Fruit fly (Drosophila melanogaster): ENCODE results near the gene CG33630.

The CG33630 gene

DNA sequence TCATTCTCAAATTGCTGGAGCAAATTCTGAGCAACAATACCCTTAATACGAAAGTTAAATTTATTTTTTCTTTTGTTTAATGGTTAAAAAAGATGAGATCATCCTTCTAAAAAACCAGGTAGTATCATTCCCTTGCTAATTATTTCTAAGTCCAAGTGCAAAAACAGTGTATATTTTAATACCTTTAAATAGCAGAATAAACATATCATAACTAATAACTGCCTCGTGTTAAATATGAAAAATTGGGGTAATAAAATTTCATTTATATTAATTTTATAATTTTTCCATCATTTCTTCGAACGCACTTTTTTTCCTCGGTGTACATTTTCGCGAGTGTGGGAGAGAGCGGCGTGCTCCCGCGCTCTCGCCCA, 49.4 kb downstream of the CG33630 start (continued):
- peak; percentile 21 for TF ChIP-seq tio (GFP tag; optimal IDR thresholded peaks at IDR 0.05)
- TF ChIP-seq CG11695 (GFP tag; IDR thresholded peaks at IDR 0.05) = 0 out of 3 replicates have a peak, but pooled peaks have one; percentile 10
- no peak for TF ChIP-seq vnd (GFP tag; IDR thresholded peaks at IDR 0.05; ENCODE audit: partially characterized antibody)
- TF ChIP-seq ranshi (GFP tag; IDR thresholded peaks at IDR 0.05) = 0 out of 2 replicates have a peak, but pooled peaks have one; percentile 22
- no peak for TF ChIP-seq BtbVII (GFP tag; optimal IDR thresholded peaks at IDR 0.05)
- TF ChIP-seq Drgx (GFP tag; IDR thresholded peaks at IDR 0.05) = peak; percentile 43
- peak; percentile 22 for TF ChIP-seq CG18619 (GFP tag; optimal IDR thresholded peaks at IDR 0.05)
- peak; percentile 13 for TF ChIP-seq CG8388 (GFP tag; optimal IDR thresholded peaks at IDR 0.05)
- peak; percentile 32 for TF ChIP-seq CG17829 (tag; optimal IDR thresholded peaks at IDR 0.05)
- no peak for TF ChIP-seq CG13775 (GFP tag; optimal IDR thresholded peaks at IDR 0.05)
- peak; percentile 2 for TF ChIP-seq CG8924 (tag; optimal IDR thresholded peaks at IDR 0.05)
- no peak for TF ChIP-seq Aef1 (GFP tag; IDR thresholded peaks at IDR 0.05)
- peak; percentile 34 for TF ChIP-seq D19A (tag; optimal IDR thresholded peaks at IDR 0.05)
- TF ChIP-seq dmrt99B (tag; optimal IDR thresholded peaks at IDR 0.05) = peak; percentile 5
- TF ChIP-seq Oli (tag; optimal IDR thresholded peaks at IDR 0.05) = peak; percentile 24
- peak; percentile 26 for TF ChIP-seq CG9437 (GFP tag; optimal IDR thresholded peaks at IDR 0.05)
- no peak for TF ChIP-seq CG4360 (GFP tag; IDR thresholded peaks at IDR 0.05)
- TF ChIP-seq CG12155 (GFP tag; optimal IDR thresholded peaks at IDR 0.05) = peak; percentile 2
- no peak for TF ChIP-seq CG9609 (GFP tag; optimal IDR thresholded peaks at IDR 0.05)
- TF ChIP-seq HLHmδ (GFP tag; optimal IDR thresholded peaks at IDR 0.05) = no peak
- no peak for TF ChIP-seq CG30020 (tag; optimal IDR thresholded peaks at IDR 0.05)
- TF ChIP-seq CG4424 (GFP tag; optimal IDR thresholded peaks at IDR 0.05) = peak; percentile 39
- peak; percentile 4 for TF ChIP-seq ind (GFP tag; optimal IDR thresholded peaks at IDR 0.05)
- TF ChIP-seq onecut (GFP tag; IDR thresholded peaks at IDR 0.05) = no peak
- TF ChIP-seq tgo (GFP tag; IDR thresholded peaks at IDR 0.05) = no peak; the same call in 2 of the 3 replicates
- peak; percentile 54 for TF ChIP-seq CG9727 (GFP tag; optimal IDR thresholded peaks at IDR 0.05)
- no peak for TF ChIP-seq E2f1 (GFP tag; IDR thresholded peaks at IDR 0.05)
- TF ChIP-seq Eip74EF (GFP tag; optimal IDR thresholded peaks at IDR 0.05) = no peak
- TF ChIP-seq bsh (GFP tag; optimal IDR thresholded peaks at IDR 0.05) = peak in 1 of 2 experiments; percentile 37
- TF ChIP-seq dysf (GFP tag; IDR thresholded peaks at IDR 0.05) = 0 out of 3 replicates have a peak, but pooled peaks have one; percentile 16
- peak; percentile 31 for TF ChIP-seq Sox100B (GFP tag; optimal IDR thresholded peaks at IDR 0.05)
- peak; percentile 7 for TF ChIP-seq nmo (GFP tag; optimal IDR thresholded peaks at IDR 0.05)
- no peak for TF ChIP-seq CG17328 (GFP tag; IDR thresholded peaks at IDR 0.05)
- TF ChIP-seq dmrt11E (tag; optimal IDR thresholded peaks at IDR 0.05) = peak; percentile 33
- peak; percentile 24 for TF ChIP-seq CG15696 (tag; optimal IDR thresholded peaks at IDR 0.05)
- TF ChIP-seq CG2712 (tag; optimal IDR thresholded peaks at IDR 0.05) = peak; percentile 46
- peak; percentile 12 for TF ChIP-seq CG10209 (GFP tag; optimal IDR thresholded peaks at IDR 0.05)
- TF ChIP-seq CG18262 (tag; optimal IDR thresholded peaks at IDR 0.05) = peak; percentile 53
- peak; percentile 30 for TF ChIP-seq CG2678 (tag; optimal IDR thresholded peaks at IDR 0.05)
- TF ChIP-seq lola (GFP tag; optimal IDR thresholded peaks at IDR 0.05) = peak in 1 of 3 experiments; percentile 40
- TF ChIP-seq trem (tag; optimal IDR thresholded peaks at IDR 0.05) = peak; percentile 0
- TF ChIP-seq CG11504 (tag; optimal IDR thresholded peaks at IDR 0.05) = peak; percentile 49
- peak; percentile 24 for TF ChIP-seq bcd (GFP tag; optimal IDR thresholded peaks at IDR 0.05)
- TF ChIP-seq CG7556 (GFP tag; optimal IDR thresholded peaks at IDR 0.05) = peak; percentile 45
- peak; percentile 2 for TF ChIP-seq Hmr (GFP tag; optimal IDR thresholded peaks at IDR 0.05)
- no peak for TF ChIP-seq croc (GFP tag; conservative IDR thresholded peaks at IDR 0.05)
- peak; percentile 27 for TF ChIP-seq unpg (GFP tag; optimal IDR thresholded peaks at IDR 0.05)
- no peak for TF ChIP-seq Atf6 (GFP tag; IDR thresholded peaks at IDR 0.05)
- TF ChIP-seq PHDP (tag; optimal IDR thresholded peaks at IDR 0.05) = peak; percentile 23
- 0 out of 3 replicates have a peak, but pooled peaks have one; percentile 25 for TF ChIP-seq gce (GFP tag; IDR thresholded peaks at IDR 0.05)

Data from whole organism, embryonic.